Fruit fly (Drosophila melanogaster): ENCODE measurements around the gene ifc.

Gene ifc

dm6 chr2L:5988115-5989092, 2.3 kb downstream of the ifc start (continued):
- no peak for TF ChIP-seq toy (GFP tag; IDR thresholded peaks at IDR 0.05)

- TF ChIP-seq nom (GFP tag; optimal IDR thresholded peaks at IDR 0.05): peak; percentile 58
- TF ChIP-seq CG7963 (GFP tag; IDR thresholded peaks at IDR 0.05; ENCODE audit: partially characterized antibody): 0 out of 3 replicates have a peak, but pooled peaks have one; percentile 31
- no peak for TF ChIP-seq CG9437 (GFP tag; optimal IDR thresholded peaks at IDR 0.05)
- TF ChIP-seq lab (GFP tag; optimal IDR thresholded peaks at IDR 0.05): no peak
- TF ChIP-seq shn (GFP tag; optimal IDR thresholded peaks at IDR 0.05): no peak
- no peak for TF ChIP-seq GATAe (GFP tag; conservative IDR thresholded peaks at IDR 0.05)
- TF ChIP-seq ro (GFP tag; IDR thresholded peaks at IDR 0.05): no peak
Measured at dm6 chr2L:5990447-5990846, 4.3 kb downstream of the ifc start.

- TF ChIP-seq cad (GFP tag; optimal IDR thresholded peaks at IDR 0.05) (no peak), pnt (GFP tag; optimal IDR thresholded peaks at IDR 0.05) (no peak), Myb (GFP tag; optimal IDR thresholded peaks at IDR 0.05) (no peak), CG4854 (GFP tag; optimal IDR thresholded peaks at IDR 0.05) (no peak), Stat92E (GFP tag; optimal IDR thresholded peaks at IDR 0.05) (no peak), CG11247 (GFP tag; IDR thresholded peaks at IDR 0.05) (no peak), bsh (GFP tag; optimal IDR thresholded peaks at IDR 0.05) (peak; percentile 13 to 56), ap (GFP tag; IDR thresholded peaks at IDR 0.05) (no peak), CG17328 (GFP tag; IDR thresholded peaks at IDR 0.05) (peak; percentile 26; the same call in 1 of the 2 replicates), gt (GFP tag; IDR thresholded peaks at IDR 0.05) (0 out of 2 replicates have a peak, but pooled peaks have one; percentile 34), CG18764 (GFP tag; optimal IDR thresholded peaks at IDR 0.05) (no peak), danr (GFP tag; IDR thresholded peaks at IDR 0.05) (no peak), lilli (GFP tag; optimal IDR thresholded peaks at IDR 0.05) (no peak), h (optimal IDR thresholded peaks at IDR 0.05) (no peak), pzg (GFP tag; optimal IDR thresholded peaks at IDR 0.05) (peak; percentile 13), fru (optimal IDR thresholded peaks at IDR 0.05) (no peak), HHEX (GFP tag; optimal IDR thresholded peaks at IDR 0.05) (peak; percentile 77), Dll (GFP tag; IDR thresholded peaks at IDR 0.05; ENCODE audit: partially characterized antibody) (no peak), Blimp-1 (GFP tag; optimal IDR thresholded peaks at IDR 0.05) (no peak), chif (GFP tag; optimal IDR thresholded peaks at IDR 0.05) (no peak), sob (GFP tag; IDR thresholded peaks at IDR 0.05) (peak; percentile 42; the same call in 1 of the 2 replicates), CG3726 (GFP tag; IDR thresholded peaks at IDR 0.05) (no peak), CG13775 (GFP tag; optimal IDR thresholded peaks at IDR 0.05) (peak; percentile 20), CG13123 (GFP tag; optimal IDR thresholded peaks at IDR 0.05) (no peak), Hr78 (GFP tag; optimal IDR thresholded peaks at IDR 0.05) (no peak), CG12942 (GFP tag; optimal IDR thresholded peaks at IDR 0.05) (no peak), sens (GFP tag) (peak; percentile 81), mam (GFP tag; optimal IDR thresholded peaks at IDR 0.05) (no peak), bigmax (GFP tag; optimal IDR thresholded peaks at IDR 0.05) (no peak), Dad (GFP tag; optimal IDR thresholded peaks at IDR 0.05) (peak; percentile 20), kni (GFP tag; optimal IDR thresholded peaks at IDR 0.05) (peak; percentile 93), Spps (tag; optimal IDR thresholded peaks at IDR 0.05) (peak; percentile 30), vvl (GFP tag; IDR thresholded peaks at IDR 0.05) (peak; percentile 59), CG12769 (tag; optimal IDR thresholded peaks at IDR 0.05) (no peak), Drgx (GFP tag; IDR thresholded peaks at IDR 0.05) (no peak), prd (optimal IDR thresholded peaks at IDR 0.05) (no peak), prd (GFP tag; IDR thresholded peaks at IDR 0.05) (no peak)
Measured at dm6 chr2L:5997609-5998229, 11.6 kb downstream of the ifc start.

Measured in whole organism, embryonic.